Worm (Caenorhabditis elegans): Measurements from ENCODE around the gene sra-3.

The sra-3 gene

ce11 chrII:9500926-9501325, 39.7 kb downstream of the sra-3 start (continued):
- TF ChIP-seq hmg-20 (GFP tag; IDR thresholded peaks at IDR 0.05) (0 out of 2 replicates have a peak, but pooled peaks have one; percentile 22), Y53G8AR.9 (GFP tag; conservative IDR thresholded peaks at IDR 0.05) (no peak), let-526 (GFP tag; IDR thresholded peaks at IDR 0.05) (peak; percentile 54; the same call in 1 of the 2 replicates), nhr-90 (tag; optimal IDR thresholded peaks at IDR 0.05) (peak; percentile 43), ztf-3 (GFP tag; optimal IDR thresholded peaks at IDR 0.05) (no peak), sptf-2 (GFP tag; optimal IDR thresholded peaks at IDR 0.05) (no peak), Y79H2A.3 (GFP tag; conservative IDR thresholded peaks at IDR 0.05) (no peak), Y56A3A.18 (GFP tag; IDR thresholded peaks at IDR 0.05) (0 out of 2 replicates have a peak, but pooled peaks have one; percentile 14)

- TF ChIP-seq tbp1 (GFP tag; optimal IDR thresholded peaks at IDR 0.05) (peak; percentile 1), cebp-1 (GFP tag; IDR thresholded peaks at IDR 0.05) (no peak), cebp-1 (tag; optimal IDR thresholded peaks at IDR 0.05) (peak; percentile 11), nhr-80 (tag; optimal IDR thresholded peaks at IDR 0.05) (peak; percentile 63), sdz-38 (tag; optimal IDR thresholded peaks at IDR 0.05) (no peak), atf-7 (tag; optimal IDR thresholded peaks at IDR 0.05) (peak; percentile 90), F57C9.4 (tag; optimal IDR thresholded peaks at IDR 0.05) (no peak)
Observed at ce11 chrII:9498589-9498988, 42.0 kb downstream of the sra-3 start.

ce11 chrII:9497309-9497708, 43.3 kb downstream of the sra-3 start:
- TF ChIP-seq dox-1 (GFP tag; IDR thresholded peaks at IDR 0.05) (0 out of 2 replicates have a peak, but pooled peaks have one; percentile 26), somi-1 (GFP tag; optimal IDR thresholded peaks at IDR 0.05) (peak; percentile 18), K12H6.12 (tag; optimal IDR thresholded peaks at IDR 0.05) (no peak), cebp-1 (GFP tag; IDR thresholded peaks at IDR 0.05) (peak; percentile 69; the same call in 1 of the 2 replicates), cebp-1 (tag; optimal IDR thresholded peaks at IDR 0.05) (peak; percentile 95)

- TF ChIP-seq dox-1 (GFP tag; IDR thresholded peaks at IDR 0.05), result no peak
- no peak for TF ChIP-seq attf-6 (GFP tag; IDR thresholded peaks at IDR 0.05)
- TF ChIP-seq D2030.7 (GFP tag; IDR thresholded peaks at IDR 0.05), result no peak
- no peak for TF ChIP-seq nfya-1 (tag; optimal IDR thresholded peaks at IDR 0.05; ENCODE audit: borderline replicate concordance, insufficient read depth)
- TF ChIP-seq Y53F4B.3 (GFP tag; IDR thresholded peaks at IDR 0.05), result no peak
- TF ChIP-seq lin-40 (tag; optimal IDR thresholded peaks at IDR 0.05), result peak; percentile 47
- no peak for TF ChIP-seq aptf-3 (GFP tag; IDR thresholded peaks at IDR 0.05)
- TF ChIP-seq xnd-1 (tag; optimal IDR thresholded peaks at IDR 0.05), result no peak
- TF ChIP-seq F23B12.7 (tag; optimal IDR thresholded peaks at IDR 0.05; ENCODE audit: insufficient read depth), result no peak
- TF ChIP-seq ceh-27 (GFP tag; optimal IDR thresholded peaks at IDR 0.05), result no peak
- TF ChIP-seq unc-62 (GFP tag; optimal IDR thresholded peaks at IDR 0.05), result no peak
- no peak for TF ChIP-seq gei-17 (GFP tag; optimal IDR thresholded peaks at IDR 0.05)
- TF ChIP-seq ekl-4 (GFP tag; IDR thresholded peaks at IDR 0.05), result no peak
- TF ChIP-seq K11D2.4 (GFP tag; IDR thresholded peaks at IDR 0.05), result 0 out of 2 replicates have a peak, but pooled peaks have one; percentile 33
- TF ChIP-seq somi-1 (GFP tag; optimal IDR thresholded peaks at IDR 0.05), result peak; percentile 43
- TF ChIP-seq ceh-58 (GFP tag; IDR thresholded peaks at IDR 0.05), result no peak
- no peak for TF ChIP-seq tbx-9 (tag; optimal IDR thresholded peaks at IDR 0.05; ENCODE audit: borderline replicate concordance)
- TF ChIP-seq zfh-2 (GFP tag; conservative IDR thresholded peaks at IDR 0.05), result no peak
Observed at ce11 chrII:9493242-9494058, 47.2 kb downstream of the sra-3 start.

Measured in whole organism, young adult.